Worm (Caenorhabditis elegans): Measurements from ENCODE around the gene rnp-7.

Gene rnp-7

ce11 chrIII:7116615-7117252 is 44.2 kb downstream of the rnp-7 start (continued):
- TF ChIP-seq ceh-63 (GFP tag; optimal IDR thresholded peaks at IDR 0.05) = no peak
- peak; percentile 72 to 78 for TF ChIP-seq egl-27 (tag; optimal IDR thresholded peaks at IDR 0.05)
- TF ChIP-seq ceh-90 (tag; optimal IDR thresholded peaks at IDR 0.05) = no peak
- TF ChIP-seq ceh-82 (tag; optimal IDR thresholded peaks at IDR 0.05) = peak; percentile 50 to 64 (median 59)
- TF ChIP-seq efl-1 (optimal IDR thresholded peaks at IDR 0.05) = peak; percentile 67 to 75
- TF ChIP-seq efl-1 (GFP tag; optimal IDR thresholded peaks at IDR 0.05 in 1 of 2) = peak; percentile 39 to 93
- no peak for TF ChIP-seq pag-3 (tag; optimal IDR thresholded peaks at IDR 0.05; ENCODE audit: borderline replicate concordance, insufficient read depth)
- TF ChIP-seq skn-1 (tag; optimal IDR thresholded peaks at IDR 0.05) = peak; percentile 61
- TF ChIP-seq fkh-4 (tag; optimal IDR thresholded peaks at IDR 0.05; ENCODE audit: borderline replicate concordance) = no peak
- peak; percentile 41 for TF ChIP-seq fos-1 (tag; optimal IDR thresholded peaks at IDR 0.05)
- TF ChIP-seq zag-1 (tag; optimal IDR thresholded peaks at IDR 0.05) = no peak
- TF ChIP-seq snu-23 (GFP tag; optimal IDR thresholded peaks at IDR 0.05) = peak; percentile 88
- TF ChIP-seq nhr-20 (tag; optimal IDR thresholded peaks at IDR 0.05) = peak; percentile 88
- peak; percentile 63 for TF ChIP-seq rnt-1 (tag; optimal IDR thresholded peaks at IDR 0.05)
- peak; percentile 91 for TF ChIP-seq nhr-71 (tag; optimal IDR thresholded peaks at IDR 0.05)
- no peak for TF ChIP-seq ama-1 (optimal IDR thresholded peaks at IDR 0.05)
- TF ChIP-seq dsc-1 (tag; optimal IDR thresholded peaks at IDR 0.05) = peak; percentile 51
- no peak for TF ChIP-seq vab-15 (tag; optimal IDR thresholded peaks at IDR 0.05)
- peak; percentile 2 for TF ChIP-seq lin-13 (GFP tag; optimal IDR thresholded peaks at IDR 0.05)
- TF ChIP-seq nhr-11 (tag; optimal IDR thresholded peaks at IDR 0.05) = peak; percentile 55
- TF ChIP-seq elt-3 (tag; optimal IDR thresholded peaks at IDR 0.05) = peak in 3 of 6 experiments; percentile 12 to 40 (median 14)

ce11 chrIII:7114952-7115488 is 45.9 kb downstream of the rnp-7 start, which contains the start of gene nhr-10:
Gene nhr-10 (minus strand): TSS chrIII:7115438.
- TF ChIP-seq ama-1 (optimal IDR thresholded peaks at IDR 0.05) (no peak), vab-15 (tag; optimal IDR thresholded peaks at IDR 0.05) (no peak), hpl-2 (GFP tag; optimal IDR thresholded peaks at IDR 0.05) (no peak), lin-35 (GFP tag; optimal IDR thresholded peaks at IDR 0.05) (no peak), swsn-7 (tag; optimal IDR thresholded peaks at IDR 0.05) (peak; percentile 41), pqm-1 (tag; optimal IDR thresholded peaks at IDR 0.05) (no peak), nhr-28 (tag; optimal IDR thresholded peaks at IDR 0.05) (no peak), tbx-2 (tag; optimal IDR thresholded peaks at IDR 0.05) (no peak), hlh-4 (tag; optimal IDR thresholded peaks at IDR 0.05) (no peak), lin-14 (GFP tag; optimal IDR thresholded peaks at IDR 0.05) (peak; percentile 40), nhr-76 (tag; optimal IDR thresholded peaks at IDR 0.05) (no peak), lsy-2 (tag; optimal IDR thresholded peaks at IDR 0.05) (peak in 1 of 2 experiments; percentile 46), unc-98 (GFP tag; IDR thresholded peaks at IDR 0.05) (no peak), efl-3 (GFP tag; optimal IDR thresholded peaks at IDR 0.05) (no peak), mdl-1 (tag; optimal IDR thresholded peaks at IDR 0.05) (no peak), ztf-4 (tag; optimal IDR thresholded peaks at IDR 0.05) (no peak), nhr-85 (tag) (no peak), ztf-11 (tag; optimal IDR thresholded peaks at IDR 0.05) (no peak), lin-13 (GFP tag; optimal IDR thresholded peaks at IDR 0.05) (no peak), nhr-11 (tag; optimal IDR thresholded peaks at IDR 0.05) (peak; percentile 48), ceh-82 (tag; optimal IDR thresholded peaks at IDR 0.05) (no peak), lin-15B (tag; optimal IDR thresholded peaks at IDR 0.05) (no peak), dsc-1 (tag; optimal IDR thresholded peaks at IDR 0.05) (no peak), snu-23 (GFP tag; optimal IDR thresholded peaks at IDR 0.05) (no peak), nhr-84 (tag; optimal IDR thresholded peaks at IDR 0.05) (no peak), fkh-8 (tag; optimal IDR thresholded peaks at IDR 0.05) (peak; percentile 71), unc-30 (tag; optimal IDR thresholded peaks at IDR 0.05) (no peak), nhr-20 (tag; optimal IDR thresholded peaks at IDR 0.05) (peak; percentile 0), tlp-1 (tag; optimal IDR thresholded peaks at IDR 0.05) (no peak), nhr-47 (tag; optimal IDR thresholded peaks at IDR 0.05) (peak; percentile 74), alr-1 (tag; optimal IDR thresholded peaks at IDR 0.05; ENCODE audit: borderline replicate concordance) (no peak), mep-1 (tag; optimal IDR thresholded peaks at IDR 0.05) (no peak), nhr-71 (tag; optimal IDR thresholded peaks at IDR 0.05) (peak; percentile 74), nhr-19 (GFP tag; conservative IDR thresholded peaks at IDR 0.05) (no peak), ceh-90 (tag; optimal IDR thresholded peaks at IDR 0.05) (no peak), C16A3.4 (tag; optimal IDR thresholded peaks at IDR 0.05) (no peak)
